Fruit fly (Drosophila melanogaster) whole organism, embryonic: ENCODE data around the gene Snx17.

Source experiments
- CG10209 ChIP-seq: fragments of 200-800 bp; sonication (Bioruptor generic); optimal IDR thresholded peaks from 3 replicates; lab custom pipeline; 2017; ENCODE audit warnings: missing biosample characterization, mild to moderate bottlenecking, missing genetic modification characterization, missing genetic modification reagents
- CG10274 ChIP-seq: fragments of 200-800 bp; sonication (Bioruptor generic); optimal IDR thresholded peaks from 3 replicates; lab custom pipeline; 2017; ENCODE audit warnings: missing biosample characterization, mild to moderate bottlenecking, missing genetic modification characterization
- CG12071 ChIP-seq: fragments of 200-800 bp; sonication (Bioruptor generic); optimal IDR thresholded peaks from 3 replicates; lab custom pipeline; 2018; ENCODE audit warnings: missing biosample characterization, mild to moderate bottlenecking, missing genetic modification characterization
- CG12769 ChIP-seq: fragments of 200-800 bp; sonication (Bioruptor generic); optimal IDR thresholded peaks from 2 replicates; lab custom pipeline; 2019; ENCODE audit warnings: missing biosample characterization, mild to moderate bottlenecking, missing genetic modification characterization, moderate library complexity
- CG1603 ChIP-seq: fragments of 200-800 bp; sonication (Bioruptor generic); optimal IDR thresholded peaks from 2 replicates; lab custom pipeline; 2019; ENCODE audit warnings: missing biosample characterization, mild to moderate bottlenecking, missing genetic modification characterization, moderate library complexity
- CG17359 ChIP-seq: fragments of 200-800 bp; sonication (Bioruptor generic); optimal IDR thresholded peaks from 3 replicates; lab custom pipeline; 2018; ENCODE audit warnings: missing biosample characterization, mild to moderate bottlenecking, missing genetic modification characterization, moderate library complexity
- CG17612 ChIP-seq: fragments of 200-800 bp; sonication (Bioruptor generic); IDR thresholded peaks from 2 replicates; pipeline ENCODE4 v1.3.6; 2022; ENCODE audit warnings: missing biosample characterization, missing genetic modification characterization
- CG18262 ChIP-seq: fragments of 200-800 bp; optimal IDR thresholded peaks from 3 replicates; lab custom pipeline; 2019; ENCODE audit warnings: missing biosample characterization, mild to moderate bottlenecking, missing genetic modification characterization, moderate library complexity
- CG18619 ChIP-seq: fragments of 200-800 bp; sonication (Bioruptor generic); optimal IDR thresholded peaks from 3 replicates; lab custom pipeline; 2017; ENCODE audit warnings: missing biosample characterization, mild to moderate bottlenecking, missing genetic modification characterization
- CG2120 ChIP-seq: fragments of 200-800 bp; sonication (Bioruptor generic); optimal IDR thresholded peaks from 3 replicates; lab custom pipeline; 2016; ENCODE audit warnings: missing biosample characterization, missing genetic modification characterization
- CG2199 ChIP-seq: fragments of 200-800 bp; sonication (Bioruptor generic); IDR thresholded peaks from 3 replicates; pipeline ENCODE4 v1.3.6; 2022; ENCODE audit warnings: missing biosample characterization, missing genetic modification characterization
- CG31365 ChIP-seq: fragments of 200-800 bp; sonication (Bioruptor generic); optimal IDR thresholded peaks from 2 replicates; lab custom pipeline; 2018; ENCODE audit warnings: missing biosample characterization, mild to moderate bottlenecking, missing genetic modification characterization
- CG31388 ChIP-seq: fragments of 200-800 bp; sonication (Bioruptor generic); optimal IDR thresholded peaks from 2 replicates; lab custom pipeline; 2016; ENCODE audit warnings: missing biosample characterization, missing genetic modification characterization
- CG32532 ChIP-seq: fragments of 200-800 bp; sonication (Bioruptor generic); IDR thresholded peaks from 2 replicates; pipeline ENCODE4 v1.3.6; 2022; ENCODE audit warnings: missing biosample characterization, missing genetic modification characterization
- CG33557 ChIP-seq: fragments of 200-800 bp; sonication (Bioruptor generic); optimal IDR thresholded peaks from 2 replicates; lab custom pipeline; 2019; ENCODE audit warnings: missing biosample characterization, mild to moderate bottlenecking, missing genetic modification characterization, moderate library complexity
- CG4854 ChIP-seq: fragments of 200-800 bp; sonication (Bioruptor generic); optimal IDR thresholded peaks from 2 replicates; lab custom pipeline; 2016; ENCODE audit warnings: missing biosample characterization, missing genetic modification characterization, inconsistent platforms
- CG5953 ChIP-seq: fragments of 200-800 bp; sonication (Bioruptor generic); IDR thresholded peaks from 2 replicates; pipeline ENCODE4 v1.3.6; 2022; ENCODE audit warnings: missing biosample characterization, missing genetic modification characterization
- CG6272 ChIP-seq: fragments of 200-800 bp; sonication (Bioruptor generic); IDR thresholded peaks from 2 replicates; pipeline ENCODE4 v1.3.6; 2022; ENCODE audit warnings: missing biosample characterization, missing genetic modification characterization
- CG7271 ChIP-seq: fragments of 200-800 bp; sonication (Bioruptor generic); optimal IDR thresholded peaks from 2 replicates; lab custom pipeline; 2018; ENCODE audit warnings: missing biosample characterization, mild to moderate bottlenecking, missing genetic modification characterization, moderate library complexity
- CG9437 ChIP-seq: fragments of 200-800 bp; sonication (Bioruptor generic); optimal IDR thresholded peaks from 2 replicates; lab custom pipeline; 2018; ENCODE audit warnings: missing biosample characterization, mild to moderate bottlenecking, missing genetic modification characterization
- CG9876 ChIP-seq: fragments of 200-800 bp; sonication (Bioruptor generic); optimal IDR thresholded peaks from 2 replicates; lab custom pipeline; 2016; ENCODE audit warnings: missing biosample characterization, missing genetic modification characterization
- Camta ChIP-seq: fragments of 200-800 bp; sonication (Bioruptor generic); optimal IDR thresholded peaks from 2 replicates; lab custom pipeline; 2016; ENCODE audit warnings: missing biosample characterization, missing genetic modification characterization
- Chrac-16 ChIP-seq: fragments of 200-800 bp; sonication (Bioruptor generic); optimal IDR thresholded peaks from 3 replicates; lab custom pipeline; 2016; ENCODE audit warnings: missing biosample characterization, missing genetic modification characterization
- CrebB ChIP-seq: fragments of 200-800 bp; sonication (Bioruptor generic); optimal IDR thresholded peaks from 3 replicates; lab custom pipeline; 2018; ENCODE audit warnings: missing biosample characterization, mild to moderate bottlenecking, missing genetic modification characterization
- Elba2 ChIP-seq: fragments of 200-800 bp; sonication (Bioruptor generic); optimal IDR thresholded peaks from 3 replicates; lab custom pipeline; 2016; ENCODE audit warnings: missing biosample characterization, missing genetic modification characterization
- Hmr ChIP-seq: fragments of 200-800 bp; sonication (Bioruptor generic); optimal IDR thresholded peaks from 3 replicates; lab custom pipeline; 2017; ENCODE audit warnings: mild to moderate bottlenecking, missing biosample characterization, missing genetic modification reagents, missing genetic modification characterization
- Hmx ChIP-seq: fragments of 200-800 bp; sonication (Bioruptor generic); optimal IDR thresholded peaks from 2 replicates; lab custom pipeline; 2016; ENCODE audit warnings: missing biosample characterization, missing genetic modification characterization
- Myb ChIP-seq: fragments of 200-800 bp; sonication (Bioruptor generic); optimal IDR thresholded peaks from 2 replicates; lab custom pipeline; 2016; ENCODE audit warnings: missing biosample characterization, missing genetic modification characterization
- NC2β ChIP-seq: fragments of 200-800 bp; sonication (Bioruptor generic); optimal IDR thresholded peaks from 2 replicates; lab custom pipeline; 2016; ENCODE audit warnings: missing biosample characterization, missing genetic modification characterization
- Optix ChIP-seq: fragments of 200-800 bp; sonication (Bioruptor generic); IDR thresholded peaks from 3 replicates; pipeline ENCODE4 v1.3.6; 2022; ENCODE audit warnings: missing biosample characterization, missing genetic modification characterization
- Spps ChIP-seq: fragments of 200-800 bp; sonication (Bioruptor generic); optimal IDR thresholded peaks from 2 replicates; lab custom pipeline; 2018; ENCODE audit warnings: missing biosample characterization, mild to moderate bottlenecking, missing genetic modification characterization
- Stat92E ChIP-seq, 3 experiments: fragments of >200 bp in 2 of 3; fragments of 200-800 bp in 1 of 3; sonication (Bioruptor generic) in 1 of 3; optimal IDR thresholded peaks; 2 replicates each; lab custom pipeline; 2017 to 2019; ENCODE audit warnings: missing biosample characterization in 3 of 3, missing genetic modification characterization in 3 of 3, mild to moderate bottlenecking in 1 of 3, moderate library complexity in 1 of 3
- Xbp1 ChIP-seq: fragments of 200-800 bp; sonication (Bioruptor generic); optimal IDR thresholded peaks from 3 replicates; lab custom pipeline; 2016; ENCODE audit warnings: missing biosample characterization, mild to moderate bottlenecking, missing genetic modification characterization
- ap ChIP-seq: fragments of 200-800 bp; sonication (Bioruptor generic); IDR thresholded peaks from 2 replicates; pipeline ENCODE4 v1.3.6; 2022; ENCODE audit warnings: missing biosample characterization, missing genetic modification characterization
- az2 ChIP-seq: fragments of 200-800 bp; sonication (Bioruptor generic); optimal IDR thresholded peaks from 3 replicates; lab custom pipeline; 2016; ENCODE audit warnings: missing biosample characterization, missing genetic modification characterization
- bcd ChIP-seq: fragments of 200-800 bp; sonication (Bioruptor generic); optimal IDR thresholded peaks from 2 replicates; lab custom pipeline; 2017; ENCODE audit warnings: missing biosample characterization, mild to moderate bottlenecking, missing genetic modification characterization
- croc ChIP-seq: fragments of 200-800 bp; sonication (Bioruptor generic); conservative IDR thresholded peaks from 3 replicates; pipeline ENCODE4 v1.3.6; 2022; ENCODE audit warnings: missing biosample characterization, missing genetic modification characterization
- crp ChIP-seq, 2 experiments: fragments of 200-800 bp; sonication (Bioruptor generic); optimal IDR thresholded peaks; 2 replicates in 1 of 2; 3 replicates in 1 of 2; lab custom pipeline; 2017; ENCODE audit warnings: missing biosample characterization in 2 of 2, missing genetic modification characterization in 2 of 2, mild to moderate bottlenecking in 1 of 2, moderate library complexity in 1 of 2
- dimm ChIP-seq: fragments of 200-800 bp; sonication (Bioruptor generic); IDR thresholded peaks from 2 replicates; pipeline ENCODE4 v1.3.6; 2022; ENCODE audit warnings: missing biosample characterization, missing genetic modification characterization
- eve ChIP-seq, 2 experiments: fragments of >200 bp; optimal IDR thresholded peaks; 2 replicates each; lab custom pipeline; 2017; ENCODE audit warnings: missing biosample characterization in 2 of 2, missing genetic modification characterization in 2 of 2
- gfzf ChIP-seq: fragments of 200-800 bp; sonication (Bioruptor generic); optimal IDR thresholded peaks from 2 replicates; lab custom pipeline; 2016; ENCODE audit warnings: missing biosample characterization, mild to moderate bottlenecking, missing genetic modification characterization, moderate library complexity
- hkb ChIP-seq, 2 experiments: fragments of 200-800 bp in 1 of 2; fragments of >200 bp in 1 of 2; sonication (Bioruptor generic) in 1 of 2; IDR thresholded peaks in 1 of 2; optimal IDR thresholded peaks in 1 of 2; 2 replicates each; pipeline versions ENCODE4 v1.3.6 to Lab custom; 2017 to 2022; ENCODE audit warnings: missing biosample characterization in 1 of 2, missing genetic modification characterization in 1 of 2
- inv ChIP-seq: fragments of 200-800 bp; sonication (Bioruptor generic); IDR thresholded peaks from 2 replicates; pipeline ENCODE4 v1.3.6; 2022; ENCODE audit warnings: missing biosample characterization, missing genetic modification characterization; ENCODE audit not compliant: partially characterized antibody
- kah ChIP-seq: fragments of 200-800 bp; sonication (Bioruptor generic); optimal IDR thresholded peaks from 2 replicates; lab custom pipeline; 2018; ENCODE audit warnings: missing biosample characterization, mild to moderate bottlenecking, missing genetic modification characterization
- pros ChIP-seq: fragments of 200-800 bp; sonication (Bioruptor generic); optimal IDR thresholded peaks from 3 replicates; lab custom pipeline; 2019; ENCODE audit warnings: missing biosample characterization, mild to moderate bottlenecking, missing genetic modification characterization, moderate library complexity
- run ChIP-seq: fragments of 200-800 bp; sonication (Bioruptor generic); optimal IDR thresholded peaks from 3 replicates; lab custom pipeline; 2018; ENCODE audit warnings: missing biosample characterization, mild to moderate bottlenecking, missing genetic modification characterization
- ssp ChIP-seq: fragments of 200-800 bp; sonication (Bioruptor generic); IDR thresholded peaks from 2 replicates; pipeline ENCODE4 v1.3.6; 2022; ENCODE audit warnings: missing biosample characterization, missing genetic modification characterization
- tap ChIP-seq: fragments of 200-800 bp; optimal IDR thresholded peaks from 3 replicates; lab custom pipeline; 2019; ENCODE audit warnings: missing biosample characterization, mild to moderate bottlenecking, missing genetic modification characterization, moderate library complexity
- tio ChIP-seq: fragments of 200-800 bp; sonication (Bioruptor generic); optimal IDR thresholded peaks from 2 replicates; lab custom pipeline; 2017; ENCODE audit warnings: missing biosample characterization, missing genetic modification characterization, inconsistent platforms
- zfh2 ChIP-seq: fragments of 200-800 bp; sonication (Bioruptor generic); optimal IDR thresholded peaks from 2 replicates; lab custom pipeline; 2016; ENCODE audit warnings: missing biosample characterization, missing genetic modification characterization

The Snx17 gene

DNA sequence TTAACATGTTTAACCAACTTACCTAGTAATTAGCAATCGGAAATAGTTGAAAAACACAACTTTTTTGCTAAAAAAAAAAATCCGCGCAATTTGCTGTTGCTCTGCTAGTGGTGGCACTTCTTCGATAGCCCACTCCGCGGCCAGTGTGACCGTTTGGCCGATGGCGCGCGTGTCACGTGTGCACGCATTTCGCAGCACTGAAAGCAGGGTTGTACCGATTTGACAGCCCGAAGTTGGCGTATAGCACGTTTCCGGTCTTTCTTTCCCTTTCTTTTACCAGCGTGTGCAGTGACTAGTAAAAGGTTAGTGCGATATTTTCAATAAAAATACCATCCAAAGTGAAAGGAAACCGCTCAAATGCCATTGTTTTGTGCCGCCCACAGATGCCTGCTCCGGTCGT is 5.9 kb downstream of the Snx17 start, which contains the start of the genes Ripalpha and RpL7 (continued):
- TF ChIP-seq dimm (peak; percentile 94), bcd (GFP tag; lab: Kevin White, UChicago) (peak; percentile 100), CG31388 (peak; percentile 81), CrebB (tag; lab: Kevin White, UChicago) (peak; percentile 98), CG12769 (tag; lab: Kevin White, UChicago) (peak; percentile 98), tap (tag; lab: Kevin White, UChicago) (peak; percentile 84), Spps (tag; lab: Kevin White, UChicago) (peak; percentile 90), Camta (peak; percentile 96), az2 (GFP tag; lab: Kevin White, UChicago) (peak; percentile 96), inv (GFP tag; lab: Robert Waterston, UW) (peak; percentile 93), pros (GFP tag; lab: Kevin White, UChicago) (peak; percentile 43), gfzf (GFP tag; lab: Kevin White, UChicago) (peak; percentile 77), CG9876 (peak; percentile 99), CG2199 (peak; percentile 96), CG7271 (tag; lab: Kevin White, UChicago) (peak; percentile 98), CG10209 (GFP tag; lab: Kevin White, UChicago) (peak; percentile 99), NC2β (GFP tag; lab: Kevin White, UChicago) (peak; percentile 100), zfh2 (GFP tag; lab: Kevin White, UChicago) (peak; percentile 98), CG17612 (GFP tag; lab: Robert Waterston, UW) (peak; percentile 94), hkb (optimal IDR thresholded peaks at IDR 0.05; lab: Kevin White, UChicago) (peak; percentile 50), hkb (GFP tag; IDR thresholded peaks at IDR 0.05; lab: Robert Waterston, UW) (peak; percentile 95), CG4854 (peak; percentile 97), CG1603 (tag; lab: Kevin White, UChicago) (peak; percentile 98), Stat92E (GFP tag; optimal IDR thresholded peaks at IDR 0.05; lab: Kevin White, UChicago) (peak in 1 of 3 experiments; percentile 58), tio (GFP tag; lab: Kevin White, UChicago) (peak; percentile 87), Hmx (peak; percentile 54), CG18262 (peak; percentile 84), run (tag; lab: Kevin White, UChicago) (no peak), Elba2 (peak; percentile 80), Xbp1 (peak; percentile 98), CG31365 (tag; lab: Kevin White, UChicago) (peak; percentile 89), Hmr (GFP tag; lab: Kevin White, UChicago) (peak; percentile 100), Chrac-16 (GFP tag; lab: Kevin White, UChicago) (peak; percentile 94), CG5953 (GFP tag; lab: Robert Waterston, UW) (peak; percentile 97), crp (GFP tag; optimal IDR thresholded peaks at IDR 0.05; lab: Kevin White, UChicago) (peak in 1 of 2 experiments; percentile 77), CG17359 (tag; lab: Kevin White, UChicago) (peak; percentile 96), Optix (GFP tag; lab: Robert Waterston, UW) (peak; percentile 95), CG6272 (peak; percentile 94), croc (GFP tag; lab: Robert Waterston, UW) (peak; percentile 89), ssp (GFP tag; lab: Robert Waterston, UW) (peak; percentile 88), eve (GFP tag; optimal IDR thresholded peaks at IDR 0.05; lab: Kevin White, UChicago) (no peak), CG32532 (peak; percentile 98), CG9437 (GFP tag; lab: Kevin White, UChicago) (peak; percentile 88), CG10274 (GFP tag; lab: Kevin White, UChicago) (peak; percentile 95), Myb (GFP tag; lab: Kevin White, UChicago) (peak; percentile 93), CG33557 (GFP tag; lab: Kevin White, UChicago) (peak; percentile 94), CG2120 (GFP tag; lab: Kevin White, UChicago) (peak; percentile 96), ap (GFP tag; lab: Robert Waterston, UW) (peak; percentile 94), CG12071 (GFP tag; lab: Kevin White, UChicago) (peak; percentile 98), kah (GFP tag; lab: Kevin White, UChicago) (peak; percentile 91), CG18619 (GFP tag; lab: Kevin White, UChicago) (peak; percentile 99)
